Worm (Caenorhabditis elegans): ENCODE data around the gene Y62H9A.14.

Gene Y62H9A.14

ce11 chrX:11937343-11937935 lies 16.4 kb downstream of the Y62H9A.14 start (continued):
- TF ChIP-seq F16B12.6 (tag; optimal IDR thresholded peaks at IDR 0.05) (peak; percentile 66), swsn-7 (tag; optimal IDR thresholded peaks at IDR 0.05) (peak; percentile 98), skn-1 (tag; optimal IDR thresholded peaks at IDR 0.05) (peak; percentile 99), snu-23 (GFP tag; optimal IDR thresholded peaks at IDR 0.05) (peak; percentile 100), fkh-10 (GFP tag; optimal IDR thresholded peaks at IDR 0.05) (peak; percentile 99), lin-39 (tag; optimal IDR thresholded peaks at IDR 0.05) (peak; percentile 98), ceh-90 (tag; optimal IDR thresholded peaks at IDR 0.05) (peak; percentile 54), mdl-1 (tag; optimal IDR thresholded peaks at IDR 0.05) (peak in 1 of 2 experiments; percentile 93), irx-1 (tag; optimal IDR thresholded peaks at IDR 0.05) (peak; percentile 98), nhr-76 (tag; optimal IDR thresholded peaks at IDR 0.05) (peak; percentile 92), ceh-82 (tag; optimal IDR thresholded peaks at IDR 0.05) (peak; percentile 99), hpl-2 (GFP tag; optimal IDR thresholded peaks at IDR 0.05) (peak; percentile 100), mab-9 (GFP tag; IDR thresholded peaks at IDR 0.05) (peak; percentile 92), snpc-4 (tag; optimal IDR thresholded peaks at IDR 0.05) (peak; percentile 87), pax-3 (tag; optimal IDR thresholded peaks at IDR 0.05) (peak; percentile 92), nhr-11 (tag; optimal IDR thresholded peaks at IDR 0.05) (peak; percentile 99), aly-2 (tag; optimal IDR thresholded peaks at IDR 0.05) (peak; percentile 94), C34B4.2 (tag; optimal IDR thresholded peaks at IDR 0.05) (no peak), nhr-28 (tag; optimal IDR thresholded peaks at IDR 0.05) (peak; percentile 73), lir-3 (tag; optimal IDR thresholded peaks at IDR 0.05; ENCODE audit: poor library complexity) (peak; percentile 93), lin-13 (GFP tag; optimal IDR thresholded peaks at IDR 0.05) (peak; percentile 97), lin-15B (tag; optimal IDR thresholded peaks at IDR 0.05) (peak; percentile 6), nhr-85 (tag) (peak; percentile 97), fos-1 (tag; optimal IDR thresholded peaks at IDR 0.05) (peak; percentile 99), nhr-77 (tag; optimal IDR thresholded peaks at IDR 0.05) (peak; percentile 99), xbp-1 (tag; optimal IDR thresholded peaks at IDR 0.05) (peak; percentile 96), C04F5.9 (tag; optimal IDR thresholded peaks at IDR 0.05) (peak; percentile 91), nhr-90 (tag; optimal IDR thresholded peaks at IDR 0.05; ENCODE audit: poor library complexity) (peak; percentile 99), unc-98 (GFP tag; IDR thresholded peaks at IDR 0.05) (peak; percentile 76), tbx-2 (tag; optimal IDR thresholded peaks at IDR 0.05) (peak; percentile 98), tlp-1 (tag; optimal IDR thresholded peaks at IDR 0.05) (no peak), unc-30 (tag; optimal IDR thresholded peaks at IDR 0.05) (peak; percentile 73), nhr-47 (tag; optimal IDR thresholded peaks at IDR 0.05) (peak; percentile 99), nhr-71 (tag; optimal IDR thresholded peaks at IDR 0.05) (peak; percentile 98), zip-4 (GFP tag; optimal IDR thresholded peaks at IDR 0.05) (peak; percentile 95), ceh-63 (GFP tag; optimal IDR thresholded peaks at IDR 0.05) (peak; percentile 96), nhr-237 (tag; optimal IDR thresholded peaks at IDR 0.05) (peak; percentile 97), ztf-4 (tag; optimal IDR thresholded peaks at IDR 0.05) (peak; percentile 99), nhr-84 (tag; optimal IDR thresholded peaks at IDR 0.05) (peak; percentile 73)

ce11 chrX:11938826-11939225 lies 17.8 kb downstream of the Y62H9A.14 start, which contains the start of gene F55G7.5:
TSS of gene F55G7.5 (minus strand) at chrX:11938926.
- TF ChIP-seq grh-1 (GFP tag; IDR thresholded peaks at IDR 0.05) (no peak), efl-1 (optimal IDR thresholded peaks at IDR 0.05) (no peak), efl-1 (GFP tag; optimal IDR thresholded peaks at IDR 0.05 in 1 of 2) (no peak), pag-3 (tag; optimal IDR thresholded peaks at IDR 0.05; ENCODE audit: borderline replicate concordance, insufficient read depth) (no peak), zip-4 (GFP tag; optimal IDR thresholded peaks at IDR 0.05) (no peak), xbp-1 (tag; optimal IDR thresholded peaks at IDR 0.05) (no peak), ama-1 (optimal IDR thresholded peaks at IDR 0.05) (no peak), F16B12.6 (tag; optimal IDR thresholded peaks at IDR 0.05) (no peak), tbx-2 (tag; optimal IDR thresholded peaks at IDR 0.05) (no peak), rnt-1 (tag; optimal IDR thresholded peaks at IDR 0.05) (no peak), snu-23 (GFP tag; optimal IDR thresholded peaks at IDR 0.05) (no peak), nhr-19 (GFP tag; conservative IDR thresholded peaks at IDR 0.05) (no peak), nhr-11 (tag; optimal IDR thresholded peaks at IDR 0.05) (no peak), elt-2 (tag; optimal IDR thresholded peaks at IDR 0.05) (no peak), nhr-20 (tag; optimal IDR thresholded peaks at IDR 0.05) (no peak), lin-14 (GFP tag; optimal IDR thresholded peaks at IDR 0.05) (no peak), lsy-2 (tag; optimal IDR thresholded peaks at IDR 0.05) (no peak), swsn-7 (tag; optimal IDR thresholded peaks at IDR 0.05) (no peak)

Measured in whole organism, L1 larva.